Worm (Caenorhabditis elegans) whole organism, L1 larva: ENCODE results near the gene R05C11.4.

Source experiments
- F16B12.6 ChIP-seq: fragments of 150-350 bp; optimal IDR thresholded peaks from 2 replicates; lab custom pipeline; 2014; ENCODE audit warnings: missing biosample characterization, missing genetic modification characterization
- Y116A8C.19 ChIP-seq: sonication (generic microtip); optimal IDR thresholded peaks from 2 replicates; lab custom pipeline; 2016; ENCODE audit warnings: missing compliant biosample characterization, missing genetic modification characterization, borderline replicate concordance
- alr-1 ChIP-seq: fragments of 200-800 bp; sonication (Bioruptor generic); optimal IDR thresholded peaks from 2 replicates; lab custom pipeline; 2018; ENCODE audit warnings: borderline replicate concordance, mild to moderate bottlenecking, missing genetic modification characterization, missing compliant biosample characterization
- ama-1 ChIP-seq: fragments of 150-350 bp; optimal IDR thresholded peaks from 2 replicates; lab custom pipeline; 2014
- ceh-8 ChIP-seq: fragments of 200-800 bp; sonication (Bioruptor generic); optimal IDR thresholded peaks from 2 replicates; lab custom pipeline; 2018; ENCODE audit warnings: mild to moderate bottlenecking, missing genetic modification characterization, moderate library complexity, missing compliant biosample characterization
- ceh-82 ChIP-seq, 3 experiments: fragments of 150-350 bp in 1 of 3; sonication (generic microtip) in 2 of 3; optimal IDR thresholded peaks; 2 replicates each; lab custom pipeline; 2014 to 2017; ENCODE audit warnings: missing biosample characterization in 3 of 3, missing genetic modification characterization in 3 of 3
- ceh-88 ChIP-seq: fragments of 200-800 bp; sonication (Bioruptor generic); IDR thresholded peaks from 2 replicates; pipeline ENCODE4 v1.3.6; 2022; ENCODE audit warnings: missing genetic modification characterization, missing compliant biosample characterization
- ces-1 ChIP-seq: fragments of 150-350 bp; optimal IDR thresholded peaks from 2 replicates; lab custom pipeline; 2014; ENCODE audit warnings: missing biosample characterization, missing genetic modification reagents, missing genetic modification characterization
- dpl-1 ChIP-seq, 3 experiments: fragments of 150-350 bp in 2 of 3; sonication (generic microtip) in 1 of 3; optimal IDR thresholded peaks; 2 replicates each; lab custom pipeline; 2014 to 2017; ENCODE audit warnings: missing biosample characterization in 3 of 3, missing genetic modification characterization in 3 of 3, missing genetic modification reagents in 3 of 3
- efl-3 ChIP-seq: fragments of 200-800 bp; sonication (Bioruptor generic); optimal IDR thresholded peaks from 2 replicates; lab custom pipeline; 2018; ENCODE audit warnings: mild to moderate bottlenecking, missing genetic modification characterization, missing compliant biosample characterization
- elt-2 ChIP-seq: sonication (generic microtip); optimal IDR thresholded peaks from 2 replicates; lab custom pipeline; 2016; ENCODE audit warnings: missing genetic modification characterization, mild to moderate bottlenecking, inconsistent platforms, missing compliant biosample characterization, missing genetic modification reagents
- elt-3 ChIP-seq, 6 experiments: fragments of 150-350 bp in 1 of 6; sonication (generic microtip); optimal IDR thresholded peaks; 2 replicates each; lab custom pipeline; 2017 to 2018; ENCODE audit warnings: missing biosample characterization in 6 of 6, missing genetic modification characterization in 6 of 6, inconsistent platforms in 1 of 6
- ets-5 ChIP-seq: fragments of 200-800 bp; sonication (Bioruptor generic); IDR thresholded peaks from 2 replicates; pipeline ENCODE4 v1.3.6; 2022; ENCODE audit warnings: missing genetic modification characterization, missing compliant biosample characterization
- fkh-10 ChIP-seq: sonication (generic microtip); optimal IDR thresholded peaks from 2 replicates; lab custom pipeline; 2017; ENCODE audit warnings: missing biosample characterization, missing genetic modification reagents, missing genetic modification characterization
- fkh-4 ChIP-seq: sonication (generic microtip); optimal IDR thresholded peaks from 2 replicates; lab custom pipeline; 2016; ENCODE audit warnings: missing compliant biosample characterization, missing genetic modification characterization, borderline replicate concordance
- fkh-8 ChIP-seq: sonication (generic microtip); optimal IDR thresholded peaks from 2 replicates; lab custom pipeline; 2016; ENCODE audit warnings: mild to moderate bottlenecking, missing genetic modification characterization, missing compliant biosample characterization
- fos-1 ChIP-seq: fragments of 150-350 bp; optimal IDR thresholded peaks from 2 replicates; lab custom pipeline; 2014; ENCODE audit warnings: missing biosample characterization, missing genetic modification characterization
- hlh-17 ChIP-seq: fragments of 200-800 bp; sonication (Bioruptor generic); optimal IDR thresholded peaks from 2 replicates; lab custom pipeline; 2018; ENCODE audit warnings: missing genetic modification characterization, mild to moderate bottlenecking, missing compliant biosample characterization, moderate library complexity, borderline replicate concordance
- hpl-2 ChIP-seq: fragments of 150-350 bp; optimal IDR thresholded peaks from 2 replicates; lab custom pipeline; 2014; ENCODE audit warnings: missing biosample characterization, missing genetic modification reagents, missing genetic modification characterization
- isw-1 ChIP-seq: fragments of 200-800 bp; sonication (Bioruptor generic); IDR thresholded peaks from 2 replicates; pipeline ENCODE4 v1.3.6; 2022; ENCODE audit warnings: missing genetic modification characterization, missing compliant biosample characterization
- lin-13 ChIP-seq: fragments of 150-350 bp; optimal IDR thresholded peaks from 2 replicates; lab custom pipeline; 2014; ENCODE audit warnings: missing biosample characterization, missing genetic modification reagents, missing genetic modification characterization
- lin-15B ChIP-seq: fragments of 150-350 bp; sonication (generic microtip); optimal IDR thresholded peaks from 3 replicates; lab custom pipeline; 2014; ENCODE audit warnings: missing biosample characterization, missing genetic modification characterization
- lin-35 ChIP-seq, 2 experiments: fragments of 150-350 bp; optimal IDR thresholded peaks; 2 replicates each; lab custom pipeline; 2014; ENCODE audit warnings: missing biosample characterization in 2 of 2, missing genetic modification characterization in 2 of 2, missing genetic modification reagents in 2 of 2
- lir-3 ChIP-seq: sonication (generic microtip); optimal IDR thresholded peaks from 2 replicates; lab custom pipeline; 2016; ENCODE audit warnings: mild to moderate bottlenecking, missing genetic modification characterization, moderate library complexity, missing compliant biosample characterization; ENCODE audit not compliant: poor library complexity
- mab-9 ChIP-seq: fragments of 200-800 bp; sonication (Bioruptor generic); IDR thresholded peaks from 2 replicates; pipeline ENCODE4 v1.3.6; 2022; ENCODE audit warnings: missing genetic modification reagents, missing genetic modification characterization, missing compliant biosample characterization
- mdl-1 ChIP-seq, 2 experiments: fragments of 150-350 bp; optimal IDR thresholded peaks; 2 replicates each; lab custom pipeline; 2014 to 2017; ENCODE audit warnings: missing biosample characterization in 2 of 2, missing genetic modification characterization in 2 of 2, inconsistent platforms in 1 of 2
- mef-2 ChIP-seq: fragments of 150-350 bp; optimal IDR thresholded peaks from 2 replicates; lab custom pipeline; 2014; ENCODE audit warnings: missing biosample characterization, missing genetic modification characterization
- mep-1 ChIP-seq: fragments of 150-350 bp; optimal IDR thresholded peaks from 2 replicates; lab custom pipeline; 2014; ENCODE audit warnings: missing biosample characterization, missing genetic modification characterization
- nhr-11 ChIP-seq: fragments of 150-350 bp; optimal IDR thresholded peaks from 2 replicates; lab custom pipeline; 2014; ENCODE audit warnings: missing biosample characterization, missing genetic modification characterization
- nhr-12 ChIP-seq: sonication (generic microtip); optimal IDR thresholded peaks from 2 replicates; lab custom pipeline; 2017; ENCODE audit warnings: missing biosample characterization, missing genetic modification characterization
- nhr-19 ChIP-seq: fragments of 200-800 bp; sonication (Bioruptor generic); conservative IDR thresholded peaks from 2 replicates; pipeline ENCODE4 v1.3.6; 2022; ENCODE audit warnings: missing genetic modification characterization, missing compliant biosample characterization
- nhr-237 ChIP-seq: fragments of 150-350 bp; optimal IDR thresholded peaks from 2 replicates; lab custom pipeline; 2014; ENCODE audit warnings: missing biosample characterization, missing genetic modification characterization
- nhr-47 ChIP-seq: sonication (generic microtip); optimal IDR thresholded peaks from 2 replicates; lab custom pipeline; 2016; ENCODE audit warnings: mild to moderate bottlenecking, missing genetic modification characterization, moderate library complexity, missing compliant biosample characterization
- nhr-85 ChIP-seq: sonication (generic microtip); peaks from one replicate; lab custom pipeline; 2016; ENCODE audit warnings: missing genetic modification characterization, inconsistent platforms, missing compliant biosample characterization
- nhr-90 ChIP-seq: sonication (generic microtip); optimal IDR thresholded peaks from 2 replicates; lab custom pipeline; 2016; ENCODE audit warnings: mild to moderate bottlenecking, missing genetic modification characterization, missing compliant biosample characterization; ENCODE audit not compliant: poor library complexity
- pag-3 ChIP-seq: sonication (generic microtip); optimal IDR thresholded peaks from 2 replicates; lab custom pipeline; 2017; ENCODE audit warnings: missing genetic modification characterization, mild to moderate bottlenecking, missing compliant biosample characterization, antibody characterized with exemption, borderline replicate concordance; ENCODE audit not compliant: insufficient read depth
- pqm-1 ChIP-seq: sonication (generic microtip); optimal IDR thresholded peaks from 3 replicates; lab custom pipeline; 2017; ENCODE audit warnings: missing biosample characterization, missing genetic modification characterization
- rnt-1 ChIP-seq: sonication (generic microtip); optimal IDR thresholded peaks from 2 replicates; lab custom pipeline; 2016; ENCODE audit warnings: mild to moderate bottlenecking, missing genetic modification characterization, moderate library complexity, missing compliant biosample characterization
- snpc-4 ChIP-seq: fragments of 150-350 bp; optimal IDR thresholded peaks from 2 replicates; lab custom pipeline; 2014; ENCODE audit warnings: missing biosample characterization, missing genetic modification characterization
- sox-4 ChIP-seq: sonication (generic microtip); optimal IDR thresholded peaks from 2 replicates; lab custom pipeline; 2016; ENCODE audit warnings: missing genetic modification characterization, missing compliant biosample characterization
- sptf-1 ChIP-seq: fragments of 150-350 bp; optimal IDR thresholded peaks from 2 replicates; lab custom pipeline; 2014; ENCODE audit warnings: missing biosample characterization, missing genetic modification characterization
- swsn-7 ChIP-seq: sonication (generic microtip); optimal IDR thresholded peaks from 2 replicates; lab custom pipeline; 2016; ENCODE audit warnings: missing genetic modification characterization, missing compliant biosample characterization
- tlp-1 ChIP-seq: fragments of 150-350 bp; optimal IDR thresholded peaks from 2 replicates; lab custom pipeline; 2014; ENCODE audit warnings: missing biosample characterization, missing genetic modification characterization
- unc-130 ChIP-seq: fragments of 150-350 bp; optimal IDR thresholded peaks from 2 replicates; lab custom pipeline; 2017; ENCODE audit warnings: missing biosample characterization, missing genetic modification characterization, inconsistent platforms
- unc-30 ChIP-seq: sonication (generic microtip); optimal IDR thresholded peaks from 2 replicates; lab custom pipeline; 2017; ENCODE audit warnings: missing biosample characterization, missing genetic modification characterization
- unc-62 ChIP-seq: fragments of 150-350 bp; optimal IDR thresholded peaks from 2 replicates; lab custom pipeline; 2014; ENCODE audit warnings: missing biosample characterization, missing genetic modification reagents, missing genetic modification characterization
- xbp-1 ChIP-seq: sonication (generic microtip); optimal IDR thresholded peaks from 2 replicates; lab custom pipeline; 2016; ENCODE audit warnings: missing genetic modification characterization, missing compliant biosample characterization
- zag-1 ChIP-seq: fragments of 150-350 bp; optimal IDR thresholded peaks from 2 replicates; lab custom pipeline; 2014; ENCODE audit warnings: missing biosample characterization, missing genetic modification characterization
- ztf-11 ChIP-seq, 2 experiments: sonication (generic microtip); optimal IDR thresholded peaks; 2 replicates each; lab custom pipeline; 2016 to 2017; ENCODE audit warnings: missing genetic modification characterization in 2 of 2, missing biosample characterization in 1 of 2, missing compliant biosample characterization in 1 of 2
- ztf-4 ChIP-seq: fragments of 150-350 bp; optimal IDR thresholded peaks from 2 replicates; lab custom pipeline; 2014; ENCODE audit warnings: missing biosample characterization, missing genetic modification characterization

The R05C11.4 gene

ce11 chrIV:2048839-2049238, 2.5 kb upstream of the R05C11.4 start (continued):
- TF ChIP-seq sox-4 (tag; lab: Kevin White, UChicago) = no peak
- peak; percentile 85 for TF ChIP-seq ztf-4 (tag; lab: Kevin White, UChicago)
- TF ChIP-seq fkh-10 (GFP tag; lab: Kevin White, UChicago) = peak; percentile 91
- TF ChIP-seq hpl-2 (GFP tag; lab: Kevin White, UChicago) = no peak
- no peak for TF ChIP-seq pqm-1 (tag; lab: Kevin White, UChicago)
- TF ChIP-seq rnt-1 (tag; lab: Kevin White, UChicago) = peak; percentile 81
- TF ChIP-seq lin-13 (GFP tag; lab: Kevin White, UChicago) = peak; percentile 64
- TF ChIP-seq snpc-4 (tag; lab: Kevin White, UChicago) = peak; percentile 57
- TF ChIP-seq isw-1 (GFP tag; lab: Robert Waterston, UW) = peak; percentile 51; the same call in 1 of the 2 replicates
- TF ChIP-seq lin-15B (tag; lab: Kevin White, UChicago) = peak; percentile 21
- no peak for TF ChIP-seq unc-30 (tag; lab: Kevin White, UChicago)
- TF ChIP-seq nhr-11 = no peak
- TF ChIP-seq fkh-4 = peak; percentile 47
- TF ChIP-seq swsn-7 = peak; percentile 85
- peak; percentile 68 for TF ChIP-seq nhr-19 (GFP tag; lab: Robert Waterston, UW)
- TF ChIP-seq nhr-237 (tag; lab: Kevin White, UChicago) = peak; percentile 49
- TF ChIP-seq zag-1 (tag; lab: Kevin White, UChicago) = no peak
- peak in 1 of 2 experiments; percentile 34 for TF ChIP-seq mdl-1 (tag; optimal IDR thresholded peaks at IDR 0.05; lab: Kevin White, UChicago)
- TF ChIP-seq efl-3 = no peak
- TF ChIP-seq pag-3 (tag; lab: Kevin White, UChicago) = no peak
- TF ChIP-seq lir-3 = peak; percentile 53
- TF ChIP-seq ets-5 (GFP tag; lab: Robert Waterston, UW) = no peak
- TF ChIP-seq tlp-1 (tag; lab: Kevin White, UChicago) = no peak
- no peak for TF ChIP-seq elt-2 (tag; lab: Kevin White, UChicago)
- TF ChIP-seq elt-3 (tag; optimal IDR thresholded peaks at IDR 0.05; lab: Kevin White, UChicago) = peak in 2 of 6 experiments; percentile 6 to 46
- TF ChIP-seq hlh-17 (GFP tag; lab: Kevin White, UChicago) = no peak
- peak; percentile 92 for TF ChIP-seq nhr-85
- TF ChIP-seq mep-1 (tag; lab: Kevin White, UChicago) = peak; percentile 81
- TF ChIP-seq F16B12.6 (tag; lab: Kevin White, UChicago) = no peak
- peak; percentile 52 to 66 for TF ChIP-seq lin-35 (GFP tag; optimal IDR thresholded peaks at IDR 0.05; lab: Kevin White, UChicago)
- TF ChIP-seq fkh-8 (tag; lab: Kevin White, UChicago) = peak; percentile 88
- peak; percentile 26 for TF ChIP-seq ama-1 (lab: Kevin White, UChicago)
- no peak for TF ChIP-seq alr-1 (tag; lab: Kevin White, UChicago)
- TF ChIP-seq unc-130 (tag; lab: Kevin White, UChicago) = no peak
- TF ChIP-seq mef-2 (tag; lab: Kevin White, UChicago) = peak; percentile 71
- no peak for TF ChIP-seq unc-62 (GFP tag; lab: Kevin White, UChicago)
- peak; percentile 84 for TF ChIP-seq nhr-47 (tag; lab: Kevin White, UChicago)
- peak; percentile 48 to 63 (median 51) for TF ChIP-seq dpl-1 (GFP tag; optimal IDR thresholded peaks at IDR 0.05; lab: Kevin White, UChicago)

ce11 chrIV:2052337-2052736, 1.0 kb downstream of the R05C11.4 start:
- TF ChIP-seq isw-1 (GFP tag; lab: Robert Waterston, UW) (no peak), nhr-47 (tag; lab: Kevin White, UChicago) (peak; percentile 61), zag-1 (tag; lab: Kevin White, UChicago) (peak; percentile 45), sptf-1 (no peak), hpl-2 (GFP tag; lab: Kevin White, UChicago) (no peak), Y116A8C.19 (tag; lab: Kevin White, UChicago) (no peak), xbp-1 (tag; lab: Kevin White, UChicago) (peak; percentile 24), swsn-7 (peak; percentile 37), ces-1 (GFP tag; lab: Kevin White, UChicago) (peak; percentile 88), nhr-12 (tag; lab: Kevin White, UChicago) (no peak), lir-3 (no peak), fos-1 (peak; percentile 22), ceh-8 (GFP tag; lab: Kevin White, UChicago) (no peak), ceh-88 (peak; percentile 39; the same call in 1 of the 2 replicates), ztf-11 (tag; optimal IDR thresholded peaks at IDR 0.05; lab: Kevin White, UChicago) (peak in 1 of 2 experiments; percentile 37), ztf-4 (tag; lab: Kevin White, UChicago) (no peak), mab-9 (0 out of 2 replicates have a peak, but pooled peaks have one; percentile 37), pag-3 (tag; lab: Kevin White, UChicago) (no peak), nhr-90 (tag; lab: Kevin White, UChicago) (no peak), ceh-82 (tag; optimal IDR thresholded peaks at IDR 0.05; lab: Kevin White, UChicago) (no peak), fkh-8 (tag; lab: Kevin White, UChicago) (peak; percentile 25), unc-130 (tag; lab: Kevin White, UChicago) (no peak)
